Worm (Caenorhabditis elegans) whole organism, L4 larva: ENCODE measurements around the gene pgm-2.

Source experiments
- F44E2.7 ChIP-seq: fragments of 200-800 bp; sonication (Bioruptor generic); IDR thresholded peaks from 2 replicates; pipeline ENCODE4 v2.1.2; 2022; ENCODE audit warnings: missing genetic modification characterization, missing compliant biosample characterization
- ZK546.5 ChIP-seq, 2 experiments: sonication (generic microtip); optimal IDR thresholded peaks; 2 replicates each; lab custom pipeline; 2017; ENCODE audit warnings: missing biosample characterization in 2 of 2, missing genetic modification characterization in 2 of 2
- dmd-6 ChIP-seq: fragments of 200-800 bp; sonication (Bioruptor generic); IDR thresholded peaks from 2 replicates; pipeline ENCODE4 v1.3.6; 2022; ENCODE audit warnings: missing genetic modification reagents, missing genetic modification characterization, missing compliant biosample characterization
- fos-1 ChIP-seq: fragments of 150-350 bp; optimal IDR thresholded peaks from 2 replicates; lab custom pipeline; 2014; ENCODE audit warnings: missing biosample characterization, missing genetic modification characterization
- lin-13 ChIP-seq: fragments of 150-350 bp; optimal IDR thresholded peaks from 2 replicates; lab custom pipeline; 2014; ENCODE audit warnings: missing biosample characterization, missing genetic modification reagents, missing genetic modification characterization
- lin-15B ChIP-seq: fragments of 150-350 bp; sonication (generic microtip); optimal IDR thresholded peaks from 3 replicates; lab custom pipeline; 2014; ENCODE audit warnings: missing biosample characterization, missing genetic modification characterization
- lin-39 ChIP-seq: fragments of 150-350 bp; optimal IDR thresholded peaks from 2 replicates; lab custom pipeline; 2014; ENCODE audit warnings: missing biosample characterization, missing genetic modification reagents, missing genetic modification characterization
- mdt-29 ChIP-seq: fragments of 200-800 bp; sonication (Bioruptor generic); IDR thresholded peaks from 2 replicates; pipeline ENCODE4 v1.3.6; 2022; ENCODE audit warnings: missing genetic modification reagents, missing genetic modification characterization, missing compliant biosample characterization
- pha-4 ChIP-seq, 2 experiments: fragments of 150-350 bp in 1 of 2; fragments of 200-800 bp in 1 of 2; sonication (Bioruptor generic) in 1 of 2; IDR thresholded peaks in 1 of 2; optimal IDR thresholded peaks in 1 of 2; 2 replicates each; pipeline versions ENCODE4 v1.3.6 to Lab custom; 2014 to 2022; ENCODE audit warnings: missing genetic modification characterization in 2 of 2, missing genetic modification reagents in 2 of 2, missing biosample characterization in 1 of 2, missing compliant biosample characterization in 1 of 2
- snpc-4 ChIP-seq: fragments of 150-350 bp; optimal IDR thresholded peaks from 2 replicates; lab custom pipeline; 2014; ENCODE audit warnings: missing biosample characterization, missing genetic modification characterization
- vab-7 ChIP-seq: fragments of 200-800 bp; sonication (Bioruptor generic); IDR thresholded peaks from 2 replicates; pipeline ENCODE4 v1.3.6; 2022; ENCODE audit warnings: missing genetic modification reagents, missing genetic modification characterization, missing compliant biosample characterization
- zfp-3 ChIP-seq: fragments of 200-800 bp; sonication (Bioruptor generic); conservative IDR thresholded peaks from 2 replicates; pipeline ENCODE4 v1.3.6; 2022; ENCODE audit warnings: missing genetic modification reagents, missing genetic modification characterization, missing compliant biosample characterization

- TF ChIP-seq mdt-29 (GFP tag; lab: Robert Waterston, UW) (no peak), vab-7 (GFP tag; lab: Robert Waterston, UW) (no peak), lin-15B (no peak), zfp-3 (no peak), F44E2.7 (no peak), dmd-6 (GFP tag; lab: Robert Waterston, UW) (no peak), lin-39 (no peak), snpc-4 (no peak), fos-1 (tag; lab: Kevin White, UChicago) (no peak), ZK546.5 (tag; optimal IDR thresholded peaks at IDR 0.05; lab: Kevin White, UChicago) (no peak), lin-13 (GFP tag; lab: Kevin White, UChicago) (no peak), pha-4 (GFP tag; IDR thresholded peaks at IDR 0.05; lab: Robert Waterston, UW) (no peak), pha-4 (tag; optimal IDR thresholded peaks at IDR 0.05; lab: Kevin White, UChicago) (no peak)
Observed at ce11 chrIII:13272227-13272626, 27.0 kb upstream of the pgm-2 start.
